Fruit fly (Drosophila melanogaster) whole organism, embryonic: ENCODE measurements around the gene CG17801.

ENCODE experiments used
- Asciz ChIP-seq: fragments of 200-800 bp; sonication (Bioruptor generic); optimal IDR thresholded peaks from 2 replicates; lab custom pipeline; 2017; ENCODE audit warnings: missing biosample characterization, mild to moderate bottlenecking, missing genetic modification characterization, missing genetic modification reagents
- CG11398 ChIP-seq: fragments of 200-800 bp; sonication (Bioruptor generic); optimal IDR thresholded peaks from 2 replicates; lab custom pipeline; 2016; ENCODE audit warnings: missing biosample characterization, missing genetic modification characterization
- CG14965 ChIP-seq: fragments of 200-800 bp; sonication (Bioruptor generic); optimal IDR thresholded peaks from 2 replicates; lab custom pipeline; 2016; ENCODE audit warnings: missing biosample characterization, missing genetic modification characterization, borderline replicate concordance
- CG15601 ChIP-seq: fragments of 200-800 bp; sonication (Bioruptor generic); optimal IDR thresholded peaks from 3 replicates; lab custom pipeline; 2019; ENCODE audit warnings: missing biosample characterization, mild to moderate bottlenecking, missing genetic modification characterization, moderate library complexity
- CG15696 ChIP-seq: fragments of 200-800 bp; sonication (Bioruptor generic); optimal IDR thresholded peaks from 2 replicates; lab custom pipeline; 2019; ENCODE audit warnings: missing biosample characterization, mild to moderate bottlenecking, missing genetic modification characterization, moderate library complexity
- CG18476 ChIP-seq: fragments of 200-800 bp; sonication (Bioruptor generic); optimal IDR thresholded peaks from 2 replicates; lab custom pipeline; 2016; ENCODE audit warnings: missing biosample characterization, mild to moderate bottlenecking, missing genetic modification characterization
- CG3065 ChIP-seq: fragments of 200-800 bp; sonication (Bioruptor generic); optimal IDR thresholded peaks from 2 replicates; lab custom pipeline; 2016; ENCODE audit warnings: missing biosample characterization, missing genetic modification characterization
- CG32532 ChIP-seq: fragments of 200-800 bp; sonication (Bioruptor generic); IDR thresholded peaks from 2 replicates; pipeline ENCODE4 v1.3.6; 2022; ENCODE audit warnings: missing biosample characterization, missing genetic modification characterization
- CG34376 ChIP-seq: fragments of 200-800 bp; sonication (Bioruptor generic); optimal IDR thresholded peaks from 2 replicates; lab custom pipeline; 2018; ENCODE audit warnings: missing biosample characterization, mild to moderate bottlenecking, missing genetic modification characterization
- CG42726 ChIP-seq: fragments of 200-800 bp; sonication (Bioruptor generic); IDR thresholded peaks from 2 replicates; pipeline ENCODE4 v1.3.6; 2022; ENCODE audit warnings: missing biosample characterization, missing genetic modification characterization; ENCODE audit not compliant: partially characterized antibody
- CG4404 ChIP-seq: fragments of 200-800 bp; sonication (Bioruptor generic); IDR thresholded peaks from 2 replicates; pipeline ENCODE4 v1.3.6; 2022; ENCODE audit warnings: missing biosample characterization, missing genetic modification characterization
- CG5245 ChIP-seq: fragments of 200-800 bp; sonication (Bioruptor generic); optimal IDR thresholded peaks from 3 replicates; lab custom pipeline; 2016; ENCODE audit warnings: missing biosample characterization, missing genetic modification characterization
- CG6813 ChIP-seq: fragments of 200-800 bp; sonication (Bioruptor generic); optimal IDR thresholded peaks from 2 replicates; lab custom pipeline; 2017; ENCODE audit warnings: missing biosample characterization, missing genetic modification characterization, mild to moderate bottlenecking, moderate library complexity, missing genetic modification reagents
- CG7357 ChIP-seq: fragments of 200-800 bp; sonication (Bioruptor generic); IDR thresholded peaks from 3 replicates; pipeline ENCODE4 v1.3.6; 2022; ENCODE audit warnings: missing biosample characterization, missing genetic modification characterization
- CG9817 ChIP-seq: fragments of 200-800 bp; sonication (Bioruptor generic); optimal IDR thresholded peaks from 2 replicates; lab custom pipeline; 2018; ENCODE audit warnings: missing biosample characterization, mild to moderate bottlenecking, missing genetic modification characterization, moderate library complexity
- Dref ChIP-seq: fragments of 200-800 bp; sonication (Bioruptor generic); IDR thresholded peaks from 2 replicates; pipeline ENCODE4 v1.3.6; 2022; ENCODE audit warnings: missing biosample characterization, missing genetic modification characterization
- Fer1 ChIP-seq: fragments of 200-800 bp; sonication (Bioruptor generic); optimal IDR thresholded peaks from 2 replicates; lab custom pipeline; 2017; ENCODE audit warnings: missing biosample characterization, mild to moderate bottlenecking, missing genetic modification characterization
- GATAe ChIP-seq: fragments of 200-800 bp; sonication (Bioruptor generic); conservative IDR thresholded peaks from 2 replicates; pipeline ENCODE4 v1.3.6; 2022; ENCODE audit warnings: missing biosample characterization, missing genetic modification characterization
- Gug ChIP-seq: fragments of 200-800 bp; sonication (Bioruptor generic); IDR thresholded peaks from 4 replicates; pipeline ENCODE4 v1.3.6; 2022; ENCODE audit warnings: missing biosample characterization, missing genetic modification characterization
- HLH4C ChIP-seq: fragments of 200-800 bp; sonication (Bioruptor generic); IDR thresholded peaks from 3 replicates; pipeline ENCODE4 v1.3.6; 2022; ENCODE audit warnings: missing biosample characterization, missing genetic modification characterization; ENCODE audit not compliant: partially characterized antibody
- HmgD ChIP-seq: fragments of 200-800 bp; sonication (Bioruptor generic); optimal IDR thresholded peaks from 3 replicates; lab custom pipeline; 2016; ENCODE audit warnings: missing biosample characterization, missing genetic modification characterization
- HmgZ ChIP-seq: fragments of 200-800 bp; sonication (Bioruptor generic); optimal IDR thresholded peaks from 2 replicates; lab custom pipeline; 2018; ENCODE audit warnings: missing biosample characterization, mild to moderate bottlenecking, missing genetic modification characterization
- Lpt ChIP-seq: fragments of >200 bp; optimal IDR thresholded peaks from 2 replicates; lab custom pipeline; 2018; ENCODE audit warnings: missing biosample characterization, missing genetic modification characterization
- Vsx1 ChIP-seq: fragments of 200-800 bp; sonication (Bioruptor generic); optimal IDR thresholded peaks from 2 replicates; lab custom pipeline; 2017; ENCODE audit warnings: missing biosample characterization, mild to moderate bottlenecking, missing genetic modification characterization, missing genetic modification reagents
- ab ChIP-seq: fragments of 200-800 bp; sonication (Bioruptor generic); optimal IDR thresholded peaks from 2 replicates; lab custom pipeline; 2016; ENCODE audit warnings: missing biosample characterization, missing genetic modification characterization
- br ChIP-seq: fragments of >200 bp; optimal IDR thresholded peaks from 2 replicates; lab custom pipeline; 2017
- cg ChIP-seq: fragments of 200-800 bp; sonication (Bioruptor generic); optimal IDR thresholded peaks from 3 replicates; lab custom pipeline; 2019; ENCODE audit warnings: missing biosample characterization, mild to moderate bottlenecking, missing genetic modification characterization, moderate library complexity
- crol ChIP-seq: fragments of 200-800 bp; sonication (Bioruptor generic); IDR thresholded peaks from 2 replicates; pipeline ENCODE4 v1.3.6; 2022; ENCODE audit warnings: missing biosample characterization, missing genetic modification characterization
- dimm ChIP-seq: fragments of 200-800 bp; sonication (Bioruptor generic); IDR thresholded peaks from 2 replicates; pipeline ENCODE4 v1.3.6; 2022; ENCODE audit warnings: missing biosample characterization, missing genetic modification characterization
- dmrt11E ChIP-seq: fragments of 200-800 bp; sonication (Bioruptor generic); optimal IDR thresholded peaks from 3 replicates; lab custom pipeline; 2018; ENCODE audit warnings: missing biosample characterization, mild to moderate bottlenecking, missing genetic modification characterization, moderate library complexity
- exex ChIP-seq: fragments of 200-800 bp; sonication (Bioruptor generic); optimal IDR thresholded peaks from 4 replicates; lab custom pipeline; 2018; ENCODE audit warnings: missing biosample characterization, mild to moderate bottlenecking, missing genetic modification characterization, moderate library complexity
- fu2 ChIP-seq: fragments of 200-800 bp; sonication (Bioruptor generic); optimal IDR thresholded peaks from 2 replicates; lab custom pipeline; 2016; ENCODE audit warnings: missing biosample characterization, missing genetic modification characterization
- gcm ChIP-seq: fragments of 200-800 bp; sonication (Bioruptor generic); optimal IDR thresholded peaks from 2 replicates; lab custom pipeline; 2019; ENCODE audit warnings: missing biosample characterization, mild to moderate bottlenecking, missing genetic modification characterization, moderate library complexity
- hbn ChIP-seq: fragments of 200-800 bp; sonication (Bioruptor generic); IDR thresholded peaks from 2 replicates; pipeline ENCODE4 v1.3.6; 2022; ENCODE audit warnings: missing biosample characterization, missing genetic modification characterization; ENCODE audit not compliant: partially characterized antibody
- lab ChIP-seq: fragments of 200-800 bp; sonication (Bioruptor generic); optimal IDR thresholded peaks from 3 replicates; lab custom pipeline; 2017; ENCODE audit warnings: missing biosample characterization, missing genetic modification characterization, mild to moderate bottlenecking, moderate library complexity, missing genetic modification reagents
- row ChIP-seq: fragments of 200-800 bp; sonication (Bioruptor generic); IDR thresholded peaks from 3 replicates; pipeline ENCODE4 v1.3.6; 2022; ENCODE audit warnings: missing biosample characterization, missing genetic modification characterization
- scrt ChIP-seq: fragments of 200-800 bp; sonication (Bioruptor generic); optimal IDR thresholded peaks from 2 replicates; lab custom pipeline; 2018; ENCODE audit warnings: missing biosample characterization, mild to moderate bottlenecking, missing genetic modification characterization, moderate library complexity
- tio ChIP-seq: fragments of 200-800 bp; sonication (Bioruptor generic); optimal IDR thresholded peaks from 2 replicates; lab custom pipeline; 2017; ENCODE audit warnings: missing biosample characterization, missing genetic modification characterization, inconsistent platforms
- tna ChIP-seq: fragments of 200-800 bp; sonication (Bioruptor generic); IDR thresholded peaks from 2 replicates; pipeline ENCODE4 v1.3.6; 2022; ENCODE audit warnings: missing biosample characterization, missing genetic modification characterization; ENCODE audit not compliant: partially characterized antibody
- twi ChIP-seq: fragments of 200-800 bp; optimal IDR thresholded peaks from 2 replicates; lab custom pipeline; 2019; ENCODE audit warnings: missing biosample characterization, mild to moderate bottlenecking, missing genetic modification characterization, moderate library complexity
- zfh2 ChIP-seq: fragments of 200-800 bp; sonication (Bioruptor generic); optimal IDR thresholded peaks from 2 replicates; lab custom pipeline; 2016; ENCODE audit warnings: missing biosample characterization, missing genetic modification characterization

The CG17801 gene

dm6 chr3R:17758905-17759304 lies 48.0 kb downstream of the CG17801 start (continued):
- TF ChIP-seq CG7357 (GFP tag; lab: Robert Waterston, UW) (no peak), lab (peak; percentile 28), hbn (GFP tag; lab: Robert Waterston, UW) (no peak), Fer1 (GFP tag; lab: Kevin White, UChicago) (peak; percentile 2), crol (GFP tag; lab: Robert Waterston, UW) (no peak), CG3065 (no peak), exex (tag; lab: Kevin White, UChicago) (peak; percentile 93), CG42726 (GFP tag; lab: Robert Waterston, UW) (no peak), Asciz (GFP tag; lab: Kevin White, UChicago) (no peak), zfh2 (GFP tag; lab: Kevin White, UChicago) (no peak), dimm (GFP tag; lab: Robert Waterston, UW) (no peak), CG18476 (no peak), CG6813 (no peak), ab (GFP tag; lab: Kevin White, UChicago) (no peak), dmrt11E (tag; lab: Kevin White, UChicago) (no peak), Dref (GFP tag; lab: Robert Waterston, UW) (no peak), CG11398 (GFP tag; lab: Kevin White, UChicago) (no peak), Lpt (no peak), GATAe (GFP tag; lab: Robert Waterston, UW) (peak; percentile 63), CG32532 (no peak), HmgD (GFP tag; lab: Kevin White, UChicago) (no peak), CG15696 (tag; lab: Kevin White, UChicago) (no peak), Gug (no peak), row (GFP tag; lab: Robert Waterston, UW) (no peak), HmgZ (no peak), tio (GFP tag; lab: Kevin White, UChicago) (no peak), fu2 (GFP tag; lab: Kevin White, UChicago) (no peak), tna (GFP tag; lab: Robert Waterston, UW) (no peak), CG5245 (no peak), CG4404 (GFP tag; lab: Robert Waterston, UW) (no peak), CG9817 (tag; lab: Kevin White, UChicago) (no peak), scrt (GFP tag; lab: Kevin White, UChicago) (no peak), br (lab: Kevin White, UChicago) (no peak), CG14965 (no peak), cg (GFP tag; lab: Kevin White, UChicago) (peak; percentile 11), CG34376 (GFP tag; lab: Kevin White, UChicago) (no peak), twi (no peak), gcm (GFP tag; lab: Kevin White, UChicago) (no peak), HLH4C (GFP tag; lab: Robert Waterston, UW) (no peak), CG15601 (tag; lab: Kevin White, UChicago) (no peak), Vsx1 (GFP tag; lab: Kevin White, UChicago) (no peak)
